Worm (Caenorhabditis elegans) whole organism, dauer: ENCODE results near the gene nspc-4.

Source experiments
- unc-62 ChIP-seq: sonication (generic microtip); optimal IDR thresholded peaks from 2 replicates; lab custom pipeline; 2017; ENCODE audit warnings: missing biosample characterization, missing genetic modification reagents, missing genetic modification characterization

Gene nspc-4

DNA sequence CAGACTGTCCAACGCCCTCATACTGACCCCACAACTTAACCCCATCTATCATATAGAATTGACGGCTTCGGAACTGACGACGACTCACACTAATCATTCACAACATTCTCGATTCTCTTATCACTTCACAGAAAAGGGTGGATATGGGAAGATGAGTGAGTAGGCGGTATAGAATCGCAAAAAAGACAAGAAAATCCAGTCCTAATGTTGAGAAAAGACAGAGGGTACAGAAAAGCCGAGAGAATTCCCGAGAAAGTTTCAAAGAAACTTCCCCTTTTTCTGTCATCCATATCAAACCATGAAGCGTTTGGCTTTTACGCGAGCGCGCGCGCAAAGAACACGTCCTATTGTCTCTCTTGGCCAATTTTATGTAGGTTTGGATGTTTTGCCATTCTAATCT is 34.0 kb downstream of the nspc-4 start:
- no peak for TF ChIP-seq unc-62

ce11 chrX:8500922-8501321 is 37.2 kb downstream of the nspc-4 start, which contains the start of gene grd-4:
Gene grd-4 (plus strand): TSS chrX:8501222.
- no peak for TF ChIP-seq unc-62

ce11 chrX:8499721-8500120 is 38.4 kb downstream of the nspc-4 start, which contains the start of gene grd-14:
Gene grd-14 (plus strand): TSS chrX:8500021.
- TF ChIP-seq unc-62: no peak

ce11 chrX:8495005-8495404 is 43.2 kb downstream of the nspc-4 start, which contains the start of gene T01B10.5:
Gene T01B10.5 (plus strand): TSS chrX:8495305.
- no peak for TF ChIP-seq unc-62

DNA sequence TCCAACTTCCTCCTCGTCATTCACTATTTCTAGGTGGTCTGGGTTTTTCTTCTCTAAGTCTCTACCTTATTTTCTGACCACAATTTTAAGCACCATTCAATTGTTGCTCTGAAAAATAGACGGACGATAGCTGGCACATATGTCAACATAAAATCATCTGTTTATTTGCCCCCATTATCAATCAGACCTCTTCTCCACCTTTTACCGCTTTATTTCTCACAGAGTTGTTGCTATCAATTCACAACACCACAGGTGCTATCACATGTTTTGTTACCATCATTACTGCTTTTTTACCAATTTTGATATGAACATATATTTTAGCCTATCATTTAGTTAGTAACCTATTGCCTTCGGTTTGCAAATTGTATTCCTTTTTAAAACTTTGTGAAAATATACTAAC is 45.4 kb downstream of the nspc-4 start:
- no peak for TF ChIP-seq unc-62

DNA sequence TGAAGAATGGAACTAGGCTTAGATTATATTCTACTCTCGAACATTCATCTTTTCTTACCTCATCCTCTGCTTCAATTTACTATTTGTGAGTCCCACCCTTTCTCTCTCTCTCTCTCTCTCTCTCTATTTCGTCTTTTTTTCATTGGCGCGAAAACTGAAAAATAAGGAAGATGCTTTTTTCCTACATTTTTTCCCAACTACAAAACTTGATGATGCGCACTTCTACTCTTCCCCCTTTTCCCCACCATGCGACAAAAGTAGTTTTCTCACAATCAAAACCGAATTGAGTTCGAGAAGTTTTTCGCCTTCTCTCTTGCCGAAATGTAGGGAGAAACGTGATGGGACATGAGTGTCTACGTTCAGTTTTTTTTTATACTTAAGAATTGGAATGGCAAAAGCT is 48.3 kb downstream of the nspc-4 start:
- no peak for TF ChIP-seq unc-62

DNA sequence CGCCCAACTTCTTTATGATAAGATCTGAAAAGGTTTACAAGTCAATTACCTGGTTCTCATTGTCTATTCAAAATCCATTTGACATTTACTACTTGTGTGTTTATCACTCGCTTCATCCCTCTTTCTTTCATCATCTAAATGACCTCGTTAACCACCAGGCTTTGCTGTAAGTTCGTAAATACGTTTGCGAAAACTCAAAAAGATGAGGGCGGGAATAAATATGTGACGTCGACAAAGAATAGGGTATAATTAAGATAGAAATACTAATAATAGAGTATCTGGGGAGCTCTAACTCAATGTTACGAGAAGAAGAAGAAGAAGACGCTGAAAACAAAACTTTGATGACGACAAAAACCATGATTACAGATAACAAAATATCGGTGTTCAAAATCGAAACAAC is 48.7 kb downstream of the nspc-4 start:
- no peak for TF ChIP-seq unc-62
